Worm (Caenorhabditis elegans): ENCODE measurements around the gene ing-3.

- TF ChIP-seq dao-5 (tag; optimal IDR thresholded peaks at IDR 0.05) (no peak), him-1 (tag; optimal IDR thresholded peaks at IDR 0.05) (no peak)
These were observed 23.8 kb upstream of the ing-3 start, which contains the start of gene F08G2.8 for ce11 chrII:13852004-13852403.

Data from whole organism, L4/young adult.